Worm (Caenorhabditis elegans) whole organism, late embryonic: ENCODE results near the gene F21C10.6.

Experiments
- ceh-2 ChIP-seq: sonication (generic microtip); optimal IDR thresholded peaks from 2 replicates; lab custom pipeline; 2016; ENCODE audit warnings: missing genotype, missing genetic modification characterization, missing compliant biosample characterization
- ets-4 ChIP-seq: sonication (generic microtip); optimal IDR thresholded peaks from 2 replicates; lab custom pipeline; 2016; ENCODE audit warnings: missing genetic modification characterization, missing compliant biosample characterization
- hlh-13 ChIP-seq: fragments of 200-800 bp; sonication (Bioruptor generic); optimal IDR thresholded peaks from 2 replicates; lab custom pipeline; 2018; ENCODE audit warnings: mild to moderate bottlenecking, missing genetic modification characterization, missing compliant biosample characterization
- hlh-8 ChIP-seq: sonication (generic microtip); optimal IDR thresholded peaks from 2 replicates; lab custom pipeline; 2016; ENCODE audit warnings: missing genotype, missing genetic modification characterization, missing compliant biosample characterization
- nhr-11 ChIP-seq: fragments of 150-350 bp; optimal IDR thresholded peaks from 2 replicates; lab custom pipeline; 2014; ENCODE audit warnings: missing biosample characterization, missing genetic modification characterization
- pha-4 ChIP-seq: fragments of 150-350 bp; optimal IDR thresholded peaks from 2 replicates; lab custom pipeline; 2018; ENCODE audit warnings: missing biosample characterization, missing genetic modification reagents, missing genetic modification characterization
- pqm-1 ChIP-seq: sonication (generic microtip); optimal IDR thresholded peaks from 2 replicates; lab custom pipeline; 2016; ENCODE audit warnings: missing genetic modification characterization, missing compliant biosample characterization
- pros-1 ChIP-seq: fragments of 150-350 bp; optimal IDR thresholded peaks from 2 replicates; lab custom pipeline; 2014; ENCODE audit warnings: missing biosample characterization, missing genetic modification reagents, missing genetic modification characterization
- tbx-2 ChIP-seq: sonication (generic microtip); optimal IDR thresholded peaks from 2 replicates; lab custom pipeline; 2016; ENCODE audit warnings: missing genetic modification characterization, missing compliant biosample characterization

ce11 chrV:9156679-9157078 lies 32.4 kb downstream of the F21C10.6 start, which contains the start of gene B0222.15:
- TF ChIP-seq tbx-2: no peak
- no peak for TF ChIP-seq pqm-1 (tag; lab: Kevin White, UChicago)
- TF ChIP-seq hlh-8: no peak
- no peak for TF ChIP-seq pros-1 (tag; lab: Kevin White, UChicago)
- TF ChIP-seq ceh-2 (tag; lab: Kevin White, UChicago): no peak
- TF ChIP-seq nhr-11 (tag; lab: Kevin White, UChicago): no peak
- TF ChIP-seq ets-4 (tag; lab: Kevin White, UChicago): no peak
- TF ChIP-seq hlh-13 (GFP tag; lab: Kevin White, UChicago): no peak
- no peak for TF ChIP-seq pha-4
